Fruit fly (Drosophila melanogaster) whole organism, prepupa: ENCODE results near the gene Psa.

Experiments
- Blimp-1 ChIP-seq: fragments of 200-800 bp; sonication (Bioruptor generic); optimal IDR thresholded peaks from 3 replicates; lab custom pipeline; 2017; ENCODE audit warnings: missing biosample characterization, missing genetic modification characterization, mild to moderate bottlenecking, moderate library complexity, missing genetic modification reagents
- CG10631 ChIP-seq: fragments of 200-800 bp; sonication (Bioruptor generic); optimal IDR thresholded peaks from 2 replicates; lab custom pipeline; 2016; ENCODE audit warnings: missing biosample characterization, missing genetic modification characterization
- CG10669 ChIP-seq: fragments of 200-800 bp; sonication (Bioruptor generic); optimal IDR thresholded peaks from 3 replicates; lab custom pipeline; 2018; ENCODE audit warnings: missing biosample characterization, mild to moderate bottlenecking, missing genetic modification characterization, moderate library complexity
- CG11294 ChIP-seq: fragments of 200-800 bp; sonication (Bioruptor generic); IDR thresholded peaks from 2 replicates; pipeline ENCODE4 v1.3.6; 2022; ENCODE audit warnings: missing biosample characterization, missing genetic modification characterization
- CG16779 ChIP-seq: fragments of 200-800 bp; sonication (Bioruptor generic); optimal IDR thresholded peaks from 3 replicates; lab custom pipeline; 2017; ENCODE audit warnings: missing biosample characterization, mild to moderate bottlenecking, missing genetic modification characterization
- CG31627 ChIP-seq: fragments of 200-800 bp; sonication (Bioruptor generic); optimal IDR thresholded peaks from 3 replicates; lab custom pipeline; 2016; ENCODE audit warnings: missing biosample characterization, missing genetic modification characterization
- CG3919 ChIP-seq: fragments of 200-800 bp; sonication (Bioruptor generic); optimal IDR thresholded peaks from 3 replicates; lab custom pipeline; 2016; ENCODE audit warnings: missing biosample characterization, missing genetic modification characterization
- CG4318 ChIP-seq: fragments of 200-800 bp; sonication (Bioruptor generic); optimal IDR thresholded peaks from 3 replicates; lab custom pipeline; 2017; ENCODE audit warnings: missing biosample characterization, mild to moderate bottlenecking, missing genetic modification characterization
- CG6163 ChIP-seq: fragments of 200-800 bp; sonication (Bioruptor generic); IDR thresholded peaks from 3 replicates; pipeline ENCODE4 v1.3.6; 2022; ENCODE audit warnings: missing biosample characterization, missing genetic modification characterization
- CG6276 ChIP-seq: fragments of 200-800 bp; sonication (Bioruptor generic); optimal IDR thresholded peaks from 2 replicates; lab custom pipeline; 2017; ENCODE audit warnings: missing biosample characterization, mild to moderate bottlenecking, missing genetic modification characterization
- CG6792 ChIP-seq: fragments of 200-800 bp; sonication (Bioruptor generic); optimal IDR thresholded peaks from 3 replicates; lab custom pipeline; 2016; ENCODE audit warnings: missing biosample characterization, missing genetic modification characterization
- CG6854 ChIP-seq: fragments of 200-800 bp; sonication (Bioruptor generic); optimal IDR thresholded peaks from 2 replicates; lab custom pipeline; 2017; ENCODE audit warnings: missing biosample characterization, mild to moderate bottlenecking, missing genetic modification characterization
- CG7368 ChIP-seq: fragments of 200-800 bp; sonication (Bioruptor generic); optimal IDR thresholded peaks from 3 replicates; lab custom pipeline; 2016; ENCODE audit warnings: missing biosample characterization, missing genetic modification characterization
- CG8119 ChIP-seq: fragments of 200-800 bp; sonication (Bioruptor generic); IDR thresholded peaks from 3 replicates; pipeline ENCODE4 v1.3.6; 2022; ENCODE audit warnings: missing biosample characterization, missing genetic modification characterization
- CG8319 ChIP-seq: fragments of 200-800 bp; sonication (Bioruptor generic); optimal IDR thresholded peaks from 3 replicates; lab custom pipeline; 2016; ENCODE audit warnings: missing biosample characterization, missing genetic modification characterization
- CG9139 ChIP-seq: fragments of 200-800 bp; sonication (Bioruptor generic); optimal IDR thresholded peaks from 3 replicates; lab custom pipeline; 2017; ENCODE audit warnings: missing biosample characterization, mild to moderate bottlenecking, missing genetic modification characterization
- Eip78C ChIP-seq: fragments of 200-800 bp; sonication (Bioruptor generic); peaks from one replicate; lab custom pipeline; 2016; ENCODE audit warnings: missing biosample characterization, missing genetic modification characterization
- Ets21C ChIP-seq: fragments of 200-800 bp; sonication (Bioruptor generic); optimal IDR thresholded peaks from 3 replicates; lab custom pipeline; 2016; ENCODE audit warnings: missing biosample characterization, missing genetic modification characterization
- Hr38 ChIP-seq: sonication (Bioruptor generic); optimal IDR thresholded peaks from 2 replicates; lab custom pipeline; 2016; ENCODE audit warnings: missing biosample characterization, missing genetic modification characterization
- Hr4 ChIP-seq: fragments of 200-800 bp; sonication (Bioruptor generic); optimal IDR thresholded peaks from 3 replicates; lab custom pipeline; 2016; ENCODE audit warnings: missing biosample characterization, missing genetic modification characterization
- Lpt ChIP-seq: fragments of 200-800 bp; sonication (Bioruptor generic); optimal IDR thresholded peaks from 3 replicates; lab custom pipeline; 2016; ENCODE audit warnings: missing biosample characterization, missing genetic modification characterization
- Met ChIP-seq: fragments of 200-800 bp; sonication (Bioruptor generic); optimal IDR thresholded peaks from 3 replicates; lab custom pipeline; 2016; ENCODE audit warnings: missing biosample characterization, missing genetic modification characterization
- Smox ChIP-seq: fragments of 200-800 bp; sonication (Bioruptor generic); optimal IDR thresholded peaks from 3 replicates; lab custom pipeline; 2016; ENCODE audit warnings: missing biosample characterization, missing genetic modification characterization
- Sox102F ChIP-seq: fragments of 200-800 bp; sonication (Bioruptor generic); optimal IDR thresholded peaks from 2 replicates; lab custom pipeline; 2016; ENCODE audit warnings: missing biosample characterization, mild to moderate bottlenecking, missing genetic modification characterization
- Sox14 ChIP-seq: fragments of 200-800 bp; sonication (Bioruptor generic); optimal IDR thresholded peaks from 3 replicates; lab custom pipeline; 2016; ENCODE audit warnings: missing biosample characterization, missing genetic modification characterization
- Sox15 ChIP-seq: fragments of 200-800 bp; sonication (Bioruptor generic); optimal IDR thresholded peaks from 3 replicates; lab custom pipeline; 2016; ENCODE audit warnings: missing biosample characterization, missing genetic modification characterization
- acj6 ChIP-seq: fragments of 200-800 bp; sonication (Bioruptor generic); optimal IDR thresholded peaks from 3 replicates; lab custom pipeline; 2016; ENCODE audit warnings: missing biosample characterization, missing genetic modification characterization
- esn ChIP-seq: fragments of 200-800 bp; sonication (Bioruptor generic); optimal IDR thresholded peaks from 2 replicates; lab custom pipeline; 2016; ENCODE audit warnings: missing biosample characterization, mild to moderate bottlenecking, missing genetic modification characterization, moderate library complexity
- fd59A ChIP-seq: fragments of 200-800 bp; sonication (Bioruptor generic); optimal IDR thresholded peaks from 2 replicates; lab custom pipeline; 2017; ENCODE audit warnings: missing biosample characterization, mild to moderate bottlenecking, missing genetic modification characterization, missing genetic modification reagents
- salr ChIP-seq, 2 experiments: fragments of 200-800 bp; sonication (Bioruptor generic); optimal IDR thresholded peaks; 3 replicates each; lab custom pipeline; 2016 to 2018; ENCODE audit warnings: missing biosample characterization in 2 of 2, missing genetic modification characterization in 2 of 2, mild to moderate bottlenecking in 1 of 2
- spab ChIP-seq: fragments of 200-800 bp; sonication (Bioruptor generic); optimal IDR thresholded peaks from 2 replicates; lab custom pipeline; 2017; ENCODE audit warnings: missing biosample characterization, mild to moderate bottlenecking, missing genetic modification characterization, missing genetic modification reagents
- ss ChIP-seq, 2 experiments: fragments of 200-800 bp; sonication (Bioruptor generic); optimal IDR thresholded peaks; 2 replicates in 1 of 2; 3 replicates in 1 of 2; lab custom pipeline; 2017 to 2018; ENCODE audit warnings: mild to moderate bottlenecking in 2 of 2, missing biosample characterization in 2 of 2, missing genetic modification characterization in 2 of 2, moderate library complexity in 1 of 2
- svp ChIP-seq: fragments of 200-800 bp; sonication (Bioruptor generic); peaks from one replicate; lab custom pipeline; 2016; ENCODE audit warnings: missing biosample characterization, missing genetic modification characterization

Psa gene

dm6 chr3L:1569162-1569965, 66.7 kb downstream of the Psa start, which contains the start of gene Tmep (continued):
- no peak for TF ChIP-seq Lpt (GFP tag; lab: Kevin White, UChicago)
- no peak for TF ChIP-seq acj6 (GFP tag; lab: Kevin White, UChicago)
- TF ChIP-seq CG4318 (GFP tag; lab: Kevin White, UChicago) = no peak
- TF ChIP-seq ss (GFP tag; optimal IDR thresholded peaks at IDR 0.05; lab: Kevin White, UChicago) = peak in 1 of 2 experiments; percentile 22
- TF ChIP-seq Eip78C (GFP tag; lab: Kevin White, UChicago) = peak; percentile 57
- no peak for TF ChIP-seq Blimp-1 (GFP tag; lab: Kevin White, UChicago)
- TF ChIP-seq CG8319 = no peak
- no peak for TF ChIP-seq fd59A (GFP tag; lab: Kevin White, UChicago)
- no peak for TF ChIP-seq CG16779
- no peak for TF ChIP-seq spab (GFP tag; lab: Kevin White, UChicago)
- TF ChIP-seq CG10631 = no peak
- no peak for TF ChIP-seq CG31627 (GFP tag; lab: Kevin White, UChicago)
- no peak for TF ChIP-seq CG10669 (GFP tag; lab: Kevin White, UChicago)
- no peak for TF ChIP-seq Hr38 (GFP tag; lab: Kevin White, UChicago)
- TF ChIP-seq salr (GFP tag; optimal IDR thresholded peaks at IDR 0.05; lab: Kevin White, UChicago) = no peak
- TF ChIP-seq Sox102F (GFP tag; lab: Kevin White, UChicago) = peak; percentile 28
- TF ChIP-seq CG6163 (GFP tag; lab: Robert Waterston, UW) = no peak
- no peak for TF ChIP-seq Smox
- TF ChIP-seq Ets21C = no peak
- TF ChIP-seq CG6276 (GFP tag; lab: Kevin White, UChicago) = no peak
- TF ChIP-seq esn (GFP tag; lab: Kevin White, UChicago) = no peak
- no peak for TF ChIP-seq CG6854 (GFP tag; lab: Kevin White, UChicago)
- no peak for TF ChIP-seq Sox15 (GFP tag; lab: Kevin White, UChicago)
- no peak for TF ChIP-seq Met (GFP tag; lab: Kevin White, UChicago)
- TF ChIP-seq CG9139 (GFP tag; lab: Kevin White, UChicago) = no peak
- TF ChIP-seq CG8119 (GFP tag; lab: Robert Waterston, UW) = no peak
- no peak for TF ChIP-seq CG6792 (GFP tag; lab: Kevin White, UChicago)
- no peak for TF ChIP-seq Hr4 (GFP tag; lab: Kevin White, UChicago)
- TF ChIP-seq CG3919 (GFP tag; lab: Kevin White, UChicago) = peak; percentile 15
- peak; percentile 98 for TF ChIP-seq svp
- TF ChIP-seq CG11294 = no peak

dm6 chr3L:1569966-1570276, 67.3 kb downstream of the Psa start:
- TF ChIP-seq Sox14 (GFP tag; lab: Kevin White, UChicago) (peak; percentile 39), CG4318 (GFP tag; lab: Kevin White, UChicago) (no peak), esn (GFP tag; lab: Kevin White, UChicago) (no peak), svp (peak; percentile 74), ss (GFP tag; optimal IDR thresholded peaks at IDR 0.05; lab: Kevin White, UChicago) (peak in 1 of 2 experiments; percentile 30), CG6854 (GFP tag; lab: Kevin White, UChicago) (peak; percentile 57)
- TF ChIP-seq, all 60 proteins: peak for 4

dm6 chr3L:1571077-1571476, 68.4 kb downstream of the Psa start:
- no peak for TF ChIP-seq CG6276 (GFP tag; lab: Kevin White, UChicago)
- TF ChIP-seq CG8319 = no peak
- TF ChIP-seq CG31627 (GFP tag; lab: Kevin White, UChicago) = no peak
- TF ChIP-seq CG7368 (GFP tag; lab: Kevin White, UChicago) = no peak
